Fruit fly (Drosophila melanogaster) whole organism, embryonic: Measurements from ENCODE around the gene CG15480.

Source experiments
- Abd-B ChIP-seq: fragments of 200-800 bp; sonication (Bioruptor generic); optimal IDR thresholded peaks from 2 replicates; lab custom pipeline; 2018; ENCODE audit warnings: missing biosample characterization, mild to moderate bottlenecking, missing genetic modification characterization, moderate library complexity
- CG10431 ChIP-seq: fragments of 200-800 bp; sonication (Bioruptor generic); optimal IDR thresholded peaks from 3 replicates; lab custom pipeline; 2018; ENCODE audit warnings: missing biosample characterization, mild to moderate bottlenecking, missing genetic modification characterization
- CG12236 ChIP-seq: fragments of 200-800 bp; sonication (Bioruptor generic); optimal IDR thresholded peaks from 2 replicates; lab custom pipeline; 2016; ENCODE audit warnings: missing biosample characterization, missing genetic modification characterization
- CG15011 ChIP-seq: fragments of 200-800 bp; sonication (Bioruptor generic); optimal IDR thresholded peaks from 3 replicates; lab custom pipeline; 2018; ENCODE audit warnings: missing biosample characterization, mild to moderate bottlenecking, missing genetic modification characterization
- CG1529 ChIP-seq: fragments of 200-800 bp; sonication (Bioruptor generic); optimal IDR thresholded peaks from 3 replicates; lab custom pipeline; 2018; ENCODE audit warnings: missing biosample characterization, missing genetic modification characterization
- CG17385 ChIP-seq: fragments of 200-800 bp; sonication (Bioruptor generic); optimal IDR thresholded peaks from 3 replicates; lab custom pipeline; 2018; ENCODE audit warnings: missing biosample characterization, mild to moderate bottlenecking, missing genetic modification characterization
- CG17829 ChIP-seq: fragments of 200-800 bp; optimal IDR thresholded peaks from 2 replicates; lab custom pipeline; 2019; ENCODE audit warnings: missing biosample characterization, mild to moderate bottlenecking, missing genetic modification characterization, moderate library complexity
- CG18011 ChIP-seq: fragments of 200-800 bp; sonication (Bioruptor generic); optimal IDR thresholded peaks from 2 replicates; lab custom pipeline; 2017; ENCODE audit warnings: missing biosample characterization, missing genetic modification characterization, mild to moderate bottlenecking, moderate library complexity, missing genotype
- CG1832 ChIP-seq: fragments of 200-800 bp; sonication (Bioruptor generic); optimal IDR thresholded peaks from 2 replicates; lab custom pipeline; 2017; ENCODE audit warnings: missing biosample characterization, mild to moderate bottlenecking, missing genetic modification characterization, inconsistent platforms
- CG3281 ChIP-seq: fragments of 200-800 bp; sonication (Bioruptor generic); optimal IDR thresholded peaks from 3 replicates; lab custom pipeline; 2017; ENCODE audit warnings: missing biosample characterization, mild to moderate bottlenecking, missing genetic modification characterization
- CG4282 ChIP-seq: fragments of 200-800 bp; sonication (Bioruptor generic); optimal IDR thresholded peaks from 2 replicates; lab custom pipeline; 2016; ENCODE audit warnings: missing biosample characterization, missing genetic modification characterization
- CG43689 ChIP-seq: fragments of 200-800 bp; sonication (Bioruptor generic); IDR thresholded peaks from 2 replicates; pipeline ENCODE4 v1.3.6; 2022; ENCODE audit warnings: missing biosample characterization, missing genetic modification characterization
- CG4707 ChIP-seq: fragments of 200-800 bp; sonication (Bioruptor generic); optimal IDR thresholded peaks from 2 replicates; lab custom pipeline; 2018; ENCODE audit warnings: missing biosample characterization, mild to moderate bottlenecking, missing genetic modification characterization, moderate library complexity
- CG5180 ChIP-seq: fragments of 200-800 bp; sonication (Bioruptor generic); optimal IDR thresholded peaks from 3 replicates; lab custom pipeline; 2017; ENCODE audit warnings: missing biosample characterization, missing genetic modification characterization, mild to moderate bottlenecking, moderate library complexity, missing genetic modification reagents
- CG7357 ChIP-seq: fragments of 200-800 bp; sonication (Bioruptor generic); IDR thresholded peaks from 3 replicates; pipeline ENCODE4 v1.3.6; 2022; ENCODE audit warnings: missing biosample characterization, missing genetic modification characterization
- CG9215 ChIP-seq: fragments of 200-800 bp; sonication (Bioruptor generic); IDR thresholded peaks from 2 replicates; pipeline ENCODE4 v1.3.6; 2022; ENCODE audit warnings: missing biosample characterization, missing genetic modification characterization
- CG9932 ChIP-seq: fragments of 200-800 bp; sonication (Bioruptor generic); IDR thresholded peaks from 2 replicates; pipeline ENCODE4 v1.3.6; 2022; ENCODE audit warnings: missing biosample characterization, missing genetic modification characterization
- Camta ChIP-seq: fragments of 200-800 bp; sonication (Bioruptor generic); optimal IDR thresholded peaks from 2 replicates; lab custom pipeline; 2016; ENCODE audit warnings: missing biosample characterization, missing genetic modification characterization
- CoRest ChIP-seq: fragments of 200-800 bp; sonication (Bioruptor generic); optimal IDR thresholded peaks from 3 replicates; lab custom pipeline; 2018; ENCODE audit warnings: missing biosample characterization, mild to moderate bottlenecking, missing genetic modification characterization, moderate library complexity
- D19A ChIP-seq: fragments of 200-800 bp; optimal IDR thresholded peaks from 3 replicates; lab custom pipeline; 2019; ENCODE audit warnings: missing biosample characterization, mild to moderate bottlenecking, missing genetic modification characterization, moderate library complexity
- Dad ChIP-seq: fragments of 200-800 bp; sonication (Bioruptor generic); optimal IDR thresholded peaks from 3 replicates; lab custom pipeline; 2016; ENCODE audit warnings: missing biosample characterization, missing genetic modification characterization
- Dbx ChIP-seq: fragments of 200-800 bp; sonication (Bioruptor generic); IDR thresholded peaks from 3 replicates; pipeline ENCODE4 v1.3.6; 2022; ENCODE audit warnings: missing biosample characterization, missing genetic modification characterization
- Eip74EF ChIP-seq, 2 experiments: fragments of 200-800 bp in 1 of 2; fragments of >200 bp in 1 of 2; sonication (Bioruptor generic) in 1 of 2; optimal IDR thresholded peaks; 2 replicates each; lab custom pipeline; 2017 to 2019; ENCODE audit warnings: missing biosample characterization in 2 of 2, missing genetic modification characterization in 2 of 2, mild to moderate bottlenecking in 1 of 2, moderate library complexity in 1 of 2
- Ets65A ChIP-seq: fragments of 200-800 bp; sonication (Bioruptor generic); peaks from one replicate; lab custom pipeline; 2016; ENCODE audit warnings: missing biosample characterization, missing genetic modification characterization
- Ets97D ChIP-seq: fragments of 200-800 bp; sonication (Bioruptor generic); optimal IDR thresholded peaks from 3 replicates; lab custom pipeline; 2016; ENCODE audit warnings: missing biosample characterization, missing genetic modification characterization
- Med ChIP-seq: fragments of 200-800 bp; sonication (Bioruptor generic); peaks from one replicate; lab custom pipeline; 2016; ENCODE audit warnings: missing biosample characterization, missing genetic modification characterization, mild to moderate bottlenecking, inconsistent platforms, moderate library complexity
- Nf-YA ChIP-seq: fragments of 200-800 bp; sonication (Bioruptor generic); IDR thresholded peaks from 2 replicates; pipeline ENCODE4 v1.3.6; 2022; ENCODE audit warnings: missing biosample characterization, missing genetic modification characterization
- ara ChIP-seq: fragments of 200-800 bp; sonication (Bioruptor generic); IDR thresholded peaks from 2 replicates; pipeline ENCODE4 v1.3.6; 2022; ENCODE audit warnings: missing biosample characterization, missing genetic modification characterization
- ase ChIP-seq: fragments of 200-800 bp; sonication (Bioruptor generic); IDR thresholded peaks from 3 replicates; pipeline ENCODE4 v1.3.6; 2022; ENCODE audit warnings: missing biosample characterization, missing genetic modification characterization
- bigmax ChIP-seq: fragments of 200-800 bp; sonication (Bioruptor generic); optimal IDR thresholded peaks from 2 replicates; lab custom pipeline; 2018; ENCODE audit warnings: missing biosample characterization, mild to moderate bottlenecking, missing genetic modification characterization
- cas ChIP-seq: fragments of 200-800 bp; sonication (Bioruptor generic); IDR thresholded peaks from 2 replicates; pipeline ENCODE4 v1.3.6; 2022; ENCODE audit warnings: missing biosample characterization, missing genetic modification characterization
- da ChIP-seq: fragments of 200-800 bp; sonication (Bioruptor generic); optimal IDR thresholded peaks from 2 replicates; lab custom pipeline; 2016; ENCODE audit warnings: missing biosample characterization, missing genetic modification characterization
- dimm ChIP-seq: fragments of 200-800 bp; sonication (Bioruptor generic); IDR thresholded peaks from 2 replicates; pipeline ENCODE4 v1.3.6; 2022; ENCODE audit warnings: missing biosample characterization, missing genetic modification characterization
- gem ChIP-seq: fragments of 200-800 bp; sonication (Bioruptor generic); optimal IDR thresholded peaks from 2 replicates; lab custom pipeline; 2019; ENCODE audit warnings: missing biosample characterization, mild to moderate bottlenecking, missing genetic modification characterization, moderate library complexity
- p53 ChIP-seq: fragments of 200-800 bp; sonication (Bioruptor generic); optimal IDR thresholded peaks from 2 replicates; lab custom pipeline; 2016; ENCODE audit warnings: missing biosample characterization, missing genetic modification characterization
- pan ChIP-seq, 4 experiments: fragments of >200 bp in 3 of 4; fragments of 200-800 bp in 1 of 4; sonication (Bioruptor generic) in 1 of 4; optimal IDR thresholded peaks in 3 of 4; IDR thresholded peaks in 1 of 4; 2 replicates each; pipeline versions ENCODE4 v1.3.6 to Lab custom; 2017 to 2022; ENCODE audit warnings: missing biosample characterization in 2 of 4, missing genetic modification characterization in 2 of 4, mixed read lengths in 1 of 4
- pros ChIP-seq: fragments of 200-800 bp; sonication (Bioruptor generic); optimal IDR thresholded peaks from 3 replicates; lab custom pipeline; 2019; ENCODE audit warnings: missing biosample characterization, mild to moderate bottlenecking, missing genetic modification characterization, moderate library complexity
- psq ChIP-seq: fragments of 200-800 bp; sonication (Bioruptor generic); optimal IDR thresholded peaks from 2 replicates; lab custom pipeline; 2017; ENCODE audit warnings: missing biosample characterization, missing genetic modification characterization
- run ChIP-seq: fragments of 200-800 bp; sonication (Bioruptor generic); optimal IDR thresholded peaks from 3 replicates; lab custom pipeline; 2018; ENCODE audit warnings: missing biosample characterization, mild to moderate bottlenecking, missing genetic modification characterization
- salm ChIP-seq: fragments of 200-800 bp; sonication (Bioruptor generic); optimal IDR thresholded peaks from 2 replicates; lab custom pipeline; 2018; ENCODE audit warnings: missing biosample characterization, mild to moderate bottlenecking, missing genetic modification characterization
- schlank ChIP-seq: fragments of 200-800 bp; sonication (Bioruptor generic); optimal IDR thresholded peaks from 2 replicates; lab custom pipeline; 2018; ENCODE audit warnings: missing biosample characterization, mild to moderate bottlenecking, missing genetic modification characterization
- slbo ChIP-seq: fragments of 200-800 bp; sonication (Bioruptor generic); IDR thresholded peaks from 2 replicates; pipeline ENCODE4 v1.3.6; 2022; ENCODE audit warnings: missing biosample characterization, missing genetic modification characterization
- sna ChIP-seq: fragments of 200-800 bp; sonication (Bioruptor generic); IDR thresholded peaks from 2 replicates; pipeline ENCODE4 v1.3.6; 2022; ENCODE audit warnings: missing biosample characterization, missing genetic modification characterization; ENCODE audit not compliant: partially characterized antibody
- toy ChIP-seq: fragments of 200-800 bp; sonication (Bioruptor generic); IDR thresholded peaks from 2 replicates; pipeline ENCODE4 v1.3.6; 2022; ENCODE audit warnings: missing biosample characterization, missing genetic modification characterization
- vvl ChIP-seq: fragments of 200-800 bp; sonication (Bioruptor generic); IDR thresholded peaks from 2 replicates; pipeline ENCODE4 v1.3.6; 2022; ENCODE audit warnings: missing biosample characterization, missing genetic modification characterization
- wek ChIP-seq: fragments of 200-800 bp; sonication (Bioruptor generic); optimal IDR thresholded peaks from 3 replicates; lab custom pipeline; 2018; ENCODE audit warnings: missing biosample characterization, mild to moderate bottlenecking, missing genetic modification characterization, moderate library complexity
- zen2 ChIP-seq: fragments of 200-800 bp; sonication (Bioruptor generic); IDR thresholded peaks from 3 replicates; pipeline ENCODE4 v1.3.6; 2022; ENCODE audit warnings: missing biosample characterization, missing genetic modification characterization; ENCODE audit not compliant: partially characterized antibody

The CG15480 gene

dm6 chr2L:13202960-13203436, 22.1 kb downstream of the CG15480 start, which contains the start of gene CG16972 (continued):
- no peak for TF ChIP-seq wek (GFP tag; lab: Kevin White, UChicago)
- TF ChIP-seq zen2 (GFP tag; lab: Robert Waterston, UW) = no peak
- TF ChIP-seq Nf-YA (GFP tag; lab: Robert Waterston, UW) = no peak
- TF ChIP-seq ara = 0 out of 2 replicates have a peak, but pooled peaks have one; percentile 1
- TF ChIP-seq schlank (tag; lab: Kevin White, UChicago) = no peak
- TF ChIP-seq salm (tag; lab: Kevin White, UChicago) = no peak
- TF ChIP-seq CG4707 (GFP tag; lab: Kevin White, UChicago) = peak; percentile 89
- TF ChIP-seq slbo (GFP tag; lab: Robert Waterston, UW) = no peak
- no peak for TF ChIP-seq Dad (GFP tag; lab: Kevin White, UChicago)
- no peak for TF ChIP-seq Abd-B (GFP tag; lab: Kevin White, UChicago)
- TF ChIP-seq run (tag; lab: Kevin White, UChicago) = no peak
- no peak for TF ChIP-seq pan (optimal IDR thresholded peaks at IDR 0.05; lab: Kevin White, UChicago)
- peak in 1 of 2 experiments; percentile 53 for TF ChIP-seq pan (GFP tag; optimal IDR thresholded peaks at IDR 0.05 in 1 of 2, IDR thresholded peaks at IDR 0.05 in 1 of 2)

- TF ChIP-seq toy (GFP tag; lab: Robert Waterston, UW) = no peak
- TF ChIP-seq cas (GFP tag; lab: Robert Waterston, UW) = no peak
- TF ChIP-seq D19A (tag; lab: Kevin White, UChicago) = no peak
- TF ChIP-seq Dbx = 0 out of 3 replicates have a peak, but pooled peaks have one; percentile 13
- no peak for TF ChIP-seq psq (GFP tag; lab: Kevin White, UChicago)
- TF ChIP-seq Ets65A = peak; percentile 93
- TF ChIP-seq Med (GFP tag; lab: Kevin White, UChicago) = peak; percentile 65
- no peak for TF ChIP-seq CG43689 (GFP tag; lab: Robert Waterston, UW)
- TF ChIP-seq, all 482 proteins: peak for 3
These were observed 29.3 kb downstream of the CG15480 start for dm6 chr2L:13195822-13196221.

dm6 chr2L:13191894-13192293, 33.2 kb downstream of the CG15480 start, which contains the start of the genes CG16974 and Edem2:
TSS of gene CG16974 (minus strand) at chr2L:13191979.
TSS of gene Edem2 (plus strand) at chr2L:13192201.
- TF ChIP-seq schlank (tag; lab: Kevin White, UChicago) (no peak), CG9215 (GFP tag; lab: Robert Waterston, UW) (peak; percentile 70), Camta (GFP tag; lab: Kevin White, UChicago) (peak; percentile 14), gem (tag; lab: Kevin White, UChicago) (no peak), CG10431 (GFP tag; lab: Kevin White, UChicago) (no peak), sna (GFP tag; lab: Robert Waterston, UW) (no peak), CG7357 (GFP tag; lab: Robert Waterston, UW) (peak; percentile 46; the same call in 1 of the 3 replicates), CG17829 (tag; lab: Kevin White, UChicago) (peak; percentile 89), CoRest (tag; lab: Kevin White, UChicago) (no peak), pros (GFP tag; lab: Kevin White, UChicago) (no peak), CG5180 (GFP tag; lab: Kevin White, UChicago) (no peak), CG17385 (GFP tag; lab: Kevin White, UChicago) (no peak), CG15011 (no peak), p53 (no peak), vvl (peak; percentile 86), CG9932 (GFP tag; lab: Robert Waterston, UW) (peak; percentile 83), CG12236 (no peak), ase (GFP tag; lab: Robert Waterston, UW) (peak; percentile 48; the same call in 2 of the 3 replicates), CG4282 (GFP tag; lab: Kevin White, UChicago) (no peak), dimm (GFP tag; lab: Robert Waterston, UW) (no peak), CG18011 (peak; percentile 61), bigmax (no peak), Eip74EF (GFP tag; optimal IDR thresholded peaks at IDR 0.05; lab: Kevin White, UChicago) (no peak), CG1529 (GFP tag; lab: Kevin White, UChicago) (no peak), Ets97D (GFP tag; lab: Kevin White, UChicago) (peak; percentile 56), CG3281 (no peak), da (no peak), CG1832 (GFP tag; lab: Kevin White, UChicago) (no peak)
